Fruit fly (Drosophila melanogaster): Measurements from ENCODE around the gene CG2983.

Gene CG2983

DNA sequence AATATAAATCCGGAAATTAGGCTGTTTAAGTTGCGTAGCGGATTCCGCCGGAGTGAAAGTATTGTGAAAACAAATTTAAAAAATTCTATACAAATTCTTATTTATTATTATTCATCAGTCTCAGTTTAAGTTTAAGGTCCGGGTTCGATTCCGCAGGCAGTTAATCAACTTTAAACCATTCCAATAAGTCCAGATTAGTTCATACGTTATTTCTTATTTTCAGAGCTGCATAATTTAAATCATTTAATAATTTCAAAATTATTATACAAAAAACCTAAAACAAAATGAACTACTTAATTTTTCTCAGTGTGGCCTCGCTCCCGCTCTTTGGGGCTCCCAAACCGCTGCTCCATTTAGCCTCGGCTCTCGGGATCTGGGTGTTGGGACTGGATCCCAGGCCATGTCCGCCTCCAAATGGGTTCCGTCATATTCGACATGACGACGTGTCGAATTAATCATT, 17.1 kb upstream of the CG2983 start (continued):
- TF ChIP-seq trh (GFP tag; optimal IDR thresholded peaks at IDR 0.05): peak; percentile 73
- no peak for TF ChIP-seq CG9876 (GFP tag; optimal IDR thresholded peaks at IDR 0.05)
- TF ChIP-seq YL-1 (GFP tag; optimal IDR thresholded peaks at IDR 0.05): peak; percentile 60
- peak in 1 of 2 experiments; percentile 93 for TF ChIP-seq Eip74EF (GFP tag; optimal IDR thresholded peaks at IDR 0.05)
- peak; percentile 39; the same call in 1 of the 2 replicates for TF ChIP-seq CG17612 (GFP tag; IDR thresholded peaks at IDR 0.05)
- TF ChIP-seq CG17829 (tag; optimal IDR thresholded peaks at IDR 0.05): peak; percentile 93
- peak; percentile 86 for TF ChIP-seq CG15696 (tag; optimal IDR thresholded peaks at IDR 0.05)
- TF ChIP-seq CTCF (GFP tag; optimal IDR thresholded peaks at IDR 0.05): peak; percentile 45
- peak; percentile 74 for TF ChIP-seq Fer3 (tag; optimal IDR thresholded peaks at IDR 0.05)
- TF ChIP-seq Hr39 (optimal IDR thresholded peaks at IDR 0.05): no peak
- TF ChIP-seq Side (GFP tag; optimal IDR thresholded peaks at IDR 0.05): peak; percentile 47
- TF ChIP-seq Med (GFP tag): peak; percentile 67
- peak; percentile 74 for TF ChIP-seq sqz (GFP tag; optimal IDR thresholded peaks at IDR 0.05)
- TF ChIP-seq CG11723 (GFP tag; optimal IDR thresholded peaks at IDR 0.05): peak; percentile 90
- peak; percentile 74; the same call in 2 of the 3 replicates for TF ChIP-seq CG11093 (GFP tag; IDR thresholded peaks at IDR 0.05)
- no peak for TF ChIP-seq CG1024 (GFP tag; IDR thresholded peaks at IDR 0.05)
- no peak for TF ChIP-seq ash1 (GFP tag; optimal IDR thresholded peaks at IDR 0.05)
- peak; percentile 77 for TF ChIP-seq ems (GFP tag; optimal IDR thresholded peaks at IDR 0.05)
- TF ChIP-seq CkIIα-i1 (GFP tag; IDR thresholded peaks at IDR 0.05): no peak
- TF ChIP-seq az2 (GFP tag; optimal IDR thresholded peaks at IDR 0.05): peak; percentile 89
- no peak for TF ChIP-seq Elba2 (GFP tag; optimal IDR thresholded peaks at IDR 0.05)
- TF ChIP-seq Sox102F (GFP tag; optimal IDR thresholded peaks at IDR 0.05): peak; percentile 88
- TF ChIP-seq cato (GFP tag; optimal IDR thresholded peaks at IDR 0.05; ENCODE audit: borderline replicate concordance): peak; percentile 55
- TF ChIP-seq GATAe (GFP tag; conservative IDR thresholded peaks at IDR 0.05): no peak
- TF ChIP-seq Nf-YC (tag; optimal IDR thresholded peaks at IDR 0.05): peak; percentile 82
- no peak for TF ChIP-seq CG15073 (GFP tag; optimal IDR thresholded peaks at IDR 0.05)
- TF ChIP-seq CG18011 (GFP tag; optimal IDR thresholded peaks at IDR 0.05): peak; percentile 53
- peak; percentile 95 for TF ChIP-seq CG13424 (tag; optimal IDR thresholded peaks at IDR 0.05)
- TF ChIP-seq Lpt (GFP tag; optimal IDR thresholded peaks at IDR 0.05): no peak
- TF ChIP-seq zen (tag; optimal IDR thresholded peaks at IDR 0.05): peak; percentile 65
- TF ChIP-seq klu (GFP tag; IDR thresholded peaks at IDR 0.05): peak; percentile 75; the same call in 1 of the 2 replicates
- no peak for TF ChIP-seq sc (optimal IDR thresholded peaks at IDR 0.05)
- peak; percentile 87 for TF ChIP-seq sc (GFP tag; optimal IDR thresholded peaks at IDR 0.05)
- TF ChIP-seq crol (GFP tag; IDR thresholded peaks at IDR 0.05): 0 out of 2 replicates have a peak, but pooled peaks have one; percentile 1
- TF ChIP-seq run (tag; optimal IDR thresholded peaks at IDR 0.05): peak; percentile 78
- TF ChIP-seq CG13775 (GFP tag; optimal IDR thresholded peaks at IDR 0.05): peak; percentile 92
- no peak for TF ChIP-seq CG15479 (GFP tag; optimal IDR thresholded peaks at IDR 0.05)
- no peak for TF ChIP-seq yki (optimal IDR thresholded peaks at IDR 0.05)
- TF ChIP-seq Dip3 (GFP tag; optimal IDR thresholded peaks at IDR 0.05): peak; percentile 21
- peak; percentile 52 for TF ChIP-seq zfh2 (GFP tag; optimal IDR thresholded peaks at IDR 0.05)
- TF ChIP-seq Ravus (GFP tag; IDR thresholded peaks at IDR 0.05): no peak
- peak; percentile 51; the same call in 1 of the 2 replicates for TF ChIP-seq ap (GFP tag; IDR thresholded peaks at IDR 0.05)
- peak; percentile 77 for TF ChIP-seq ewg (GFP tag; optimal IDR thresholded peaks at IDR 0.05)
- TF ChIP-seq mam (GFP tag; optimal IDR thresholded peaks at IDR 0.05): peak; percentile 50
- TF ChIP-seq lbe (GFP tag; optimal IDR thresholded peaks at IDR 0.05): peak; percentile 76
- no peak for TF ChIP-seq zen2 (GFP tag; IDR thresholded peaks at IDR 0.05; ENCODE audit: partially characterized antibody)
- TF ChIP-seq z (GFP tag; IDR thresholded peaks at IDR 0.05): no peak
- TF ChIP-seq sens-2 (GFP tag; IDR thresholded peaks at IDR 0.05): no peak; the same call in 1 of the 2 replicates
- TF ChIP-seq CG8359 (GFP tag; optimal IDR thresholded peaks at IDR 0.05; ENCODE audit: borderline replicate concordance): peak; percentile 83
- TF ChIP-seq ERR (GFP tag; optimal IDR thresholded peaks at IDR 0.05): no peak
- peak; percentile 59 for TF ChIP-seq ac (GFP tag; optimal IDR thresholded peaks at IDR 0.05)
- peak; percentile 71 for TF ChIP-seq Mad (GFP tag; optimal IDR thresholded peaks at IDR 0.05)

All from whole organism, embryonic.